Worm (Caenorhabditis elegans) whole organism, late embryonic: Measurements from ENCODE around the gene Y53G8AM.7.

Experiments used
- ceh-31 ChIP-seq: sonication (generic microtip); optimal IDR thresholded peaks from 2 replicates; lab custom pipeline; 2016; ENCODE audit warnings: missing genetic modification characterization, missing compliant biosample characterization
- fkh-10 ChIP-seq: fragments of 150-350 bp; optimal IDR thresholded peaks from 2 replicates; lab custom pipeline; 2014; ENCODE audit warnings: missing biosample characterization, missing genetic modification reagents, missing genetic modification characterization
- nfya-1 ChIP-seq: sonication (generic microtip); optimal IDR thresholded peaks from 2 replicates; lab custom pipeline; 2017; ENCODE audit warnings: missing genetic modification characterization, mild to moderate bottlenecking, missing compliant biosample characterization, antibody characterized with exemption, moderate library complexity
- pat-9 ChIP-seq: fragments of 200-800 bp; sonication (Bioruptor generic); optimal IDR thresholded peaks from 2 replicates; lab custom pipeline; 2018; ENCODE audit warnings: mild to moderate bottlenecking, missing genetic modification characterization, moderate library complexity, missing compliant biosample characterization
- pha-2 ChIP-seq: sonication (generic microtip); optimal IDR thresholded peaks from 2 replicates; lab custom pipeline; 2017; ENCODE audit warnings: mild to moderate bottlenecking, missing genetic modification characterization, missing compliant biosample characterization

DNA sequence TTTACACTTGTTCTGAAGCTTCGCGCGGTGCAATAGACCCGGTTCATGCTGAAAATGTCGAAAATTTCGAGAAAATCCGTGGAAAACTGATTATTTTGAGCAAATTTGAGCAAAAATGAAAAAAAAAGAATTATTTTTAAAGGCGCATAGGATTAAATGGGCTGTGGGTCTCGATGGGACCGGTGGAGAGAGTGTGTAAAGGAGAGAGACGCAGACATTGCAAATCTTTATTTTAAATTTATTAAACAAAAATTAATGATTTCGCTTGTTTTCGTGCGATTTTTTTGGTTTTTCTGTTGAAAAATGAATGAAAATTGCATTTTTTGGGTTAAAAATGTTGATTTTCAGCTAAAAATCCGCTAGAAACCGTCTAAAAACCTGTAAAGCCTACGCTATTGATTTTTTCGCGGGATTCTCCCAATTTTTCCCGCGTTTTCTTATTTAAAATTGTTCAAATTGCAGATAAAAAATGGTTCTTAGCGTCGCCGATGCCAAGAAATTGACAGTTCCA, 27.8 kb upstream of the Y53G8AM.7 start, which contains the start of the genes Y53G8AR.8 and Y53G8AR.6:
- TF ChIP-seq pat-9 (tag; lab: Kevin White, UChicago) (no peak), pha-2 (tag; lab: Kevin White, UChicago) (no peak), fkh-10 (GFP tag; lab: Kevin White, UChicago) (no peak), ceh-31 (tag; lab: Kevin White, UChicago) (no peak), nfya-1 (tag; lab: Kevin White, UChicago) (no peak)
